Fruit fly (Drosophila melanogaster) whole organism, wandering third instar larva: ENCODE data around the gene CG4073.
A peak's percentile ranks its signal among the peaks of the same experiment; 100 is the strongest.

Source experiments
- Abd-B ChIP-seq: fragments of >200 bp; optimal IDR thresholded peaks from 2 replicates; lab custom pipeline; 2017; ENCODE audit warnings: missing biosample characterization, missing genetic modification characterization
- CG32264 ChIP-seq: fragments of 200-800 bp; sonication (Bioruptor generic); optimal IDR thresholded peaks from 2 replicates; lab custom pipeline; 2016; ENCODE audit warnings: missing biosample characterization, missing genetic modification characterization
- CG9705 ChIP-seq: fragments of 200-800 bp; sonication (Bioruptor generic); optimal IDR thresholded peaks from 2 replicates; lab custom pipeline; 2018; ENCODE audit warnings: missing biosample characterization, mild to moderate bottlenecking, missing genetic modification characterization
- CrebA ChIP-seq: fragments of 200-800 bp; sonication (Bioruptor generic); optimal IDR thresholded peaks from 2 replicates; lab custom pipeline; 2016; ENCODE audit warnings: missing biosample characterization, mild to moderate bottlenecking, missing genetic modification characterization, borderline replicate concordance
- Dfd ChIP-seq: fragments of >200 bp; optimal IDR thresholded peaks from 2 replicates; lab custom pipeline; 2017; ENCODE audit warnings: missing biosample characterization, missing genetic modification characterization
- Dif ChIP-seq: fragments of 200-275, 200-300 bp; sonication (Bioruptor generic); optimal IDR thresholded peaks from 2 replicates; lab custom pipeline; 2018; ENCODE audit warnings: missing biosample characterization, missing genetic modification characterization; ENCODE audit not compliant: partially characterized antibody
- GATAd ChIP-seq: sonication (Bioruptor generic); optimal IDR thresholded peaks from 2 replicates; lab custom pipeline; 2016; ENCODE audit warnings: missing biosample characterization, missing genetic modification characterization
- HLH106 ChIP-seq: fragments of 200-800 bp; optimal IDR thresholded peaks from 3 replicates; lab custom pipeline; 2019; ENCODE audit warnings: missing biosample characterization, mild to moderate bottlenecking, missing genetic modification characterization, moderate library complexity
- Hnf4 ChIP-seq: fragments of 200-800 bp; sonication (Bioruptor generic); optimal IDR thresholded peaks from 2 replicates; lab custom pipeline; 2016; ENCODE audit warnings: missing biosample characterization, mild to moderate bottlenecking, missing genetic modification characterization
- Hr78 ChIP-seq: fragments of >200 bp; optimal IDR thresholded peaks from 2 replicates; lab custom pipeline; 2017; ENCODE audit warnings: missing biosample characterization, missing genetic modification characterization
- Hr83 ChIP-seq: fragments of 200-300 bp; sonication (Bioruptor generic); optimal IDR thresholded peaks from 2 replicates; lab custom pipeline; 2016; ENCODE audit warnings: missing biosample characterization, mild to moderate bottlenecking, missing genetic modification characterization, moderate library complexity; ENCODE audit not compliant: poor library complexity, severe bottlenecking
- Jra ChIP-seq: sonication (Bioruptor generic); optimal IDR thresholded peaks from 2 replicates; lab custom pipeline; 2016; ENCODE audit warnings: missing biosample characterization, missing genetic modification characterization
- Mio ChIP-seq: sonication (Bioruptor generic); optimal IDR thresholded peaks from 2 replicates; lab custom pipeline; 2016; ENCODE audit warnings: missing biosample characterization, missing genetic modification characterization
- Myc ChIP-seq: fragments of >200 bp; optimal IDR thresholded peaks from 2 replicates; lab custom pipeline; 2017
- N ChIP-seq: fragments of >200 bp; optimal IDR thresholded peaks from 2 replicates; lab custom pipeline; 2018; ENCODE audit warnings: missing biosample characterization, missing external identifiers, missing genetic modification characterization
- OdsH ChIP-seq: fragments of 200-800 bp; sonication (Bioruptor generic); optimal IDR thresholded peaks from 2 replicates; lab custom pipeline; 2016; ENCODE audit warnings: missing biosample characterization, mild to moderate bottlenecking, missing genetic modification characterization
- Rel ChIP-seq, 2 experiments: fragments of 200-800 bp; sonication (Bioruptor generic) in 1 of 2; optimal IDR thresholded peaks; 2 replicates in 1 of 2; 3 replicates in 1 of 2; lab custom pipeline; 2016 to 2019; ENCODE audit warnings: mild to moderate bottlenecking in 2 of 2, missing biosample characterization in 2 of 2, missing genetic modification characterization in 2 of 2, moderate library complexity in 1 of 2
- Sp1 ChIP-seq: fragments of 200-800 bp; sonication (Bioruptor generic); optimal IDR thresholded peaks from 3 replicates; lab custom pipeline; 2019; ENCODE audit warnings: missing biosample characterization, mild to moderate bottlenecking, missing genetic modification characterization, moderate library complexity
- Vsx2 ChIP-seq: fragments of 200-300, 225-300 bp; sonication (Bioruptor generic); optimal IDR thresholded peaks from 2 replicates; lab custom pipeline; 2018; ENCODE audit warnings: missing biosample characterization, missing genetic modification characterization; ENCODE audit not compliant: partially characterized antibody
- br ChIP-seq: fragments of 200-800 bp; sonication (Bioruptor generic); optimal IDR thresholded peaks from 2 replicates; lab custom pipeline; 2016; ENCODE audit warnings: missing biosample characterization, missing genetic modification characterization
- brk ChIP-seq: fragments of 200-800 bp; sonication (Bioruptor generic); optimal IDR thresholded peaks from 2 replicates; lab custom pipeline; 2016; ENCODE audit warnings: missing biosample characterization, mild to moderate bottlenecking, missing genetic modification characterization
- dl ChIP-seq, 2 experiments: fragments of 175-275, 200-275 bp in 1 of 2; fragments of 200-275 bp in 1 of 2; sonication (Bioruptor generic); optimal IDR thresholded peaks; lab custom pipeline; 2018; ENCODE audit warnings: mild to moderate bottlenecking in 2 of 2, missing biosample characterization in 2 of 2, missing genetic modification characterization in 2 of 2, moderate library complexity in 2 of 2; ENCODE audit not compliant: partially characterized antibody in 2 of 2, insufficient read depth in 1 of 2
- dmrt93B ChIP-seq: fragments of 200-800 bp; sonication (Bioruptor generic); optimal IDR thresholded peaks from 2 replicates; lab custom pipeline; 2018; ENCODE audit warnings: missing biosample characterization, mild to moderate bottlenecking, missing genetic modification characterization
- dsf ChIP-seq: sonication (Bioruptor generic); optimal IDR thresholded peaks from 2 replicates; lab custom pipeline; 2016; ENCODE audit warnings: missing biosample characterization, missing genetic modification characterization, borderline replicate concordance
- ey ChIP-seq: fragments of 200-800 bp; sonication (Bioruptor generic); optimal IDR thresholded peaks from 2 replicates; lab custom pipeline; 2016; ENCODE audit warnings: missing biosample characterization, missing genetic modification characterization
- foxo ChIP-seq, 2 experiments: fragments of 200-800 bp; sonication (Bioruptor generic); optimal IDR thresholded peaks; 2 replicates in 1 of 2; 3 replicates in 1 of 2; lab custom pipeline; 2016 to 2017; ENCODE audit warnings: missing biosample characterization in 2 of 2, missing genetic modification characterization in 2 of 2
- fru ChIP-seq: fragments of 200-800 bp; sonication (Bioruptor generic); optimal IDR thresholded peaks from 3 replicates; lab custom pipeline; 2016; ENCODE audit warnings: missing biosample characterization, mild to moderate bottlenecking, missing genetic modification characterization
- h ChIP-seq: fragments of 200-800 bp; sonication (Bioruptor generic); optimal IDR thresholded peaks from 3 replicates; lab custom pipeline; 2016; ENCODE audit warnings: missing biosample characterization, mild to moderate bottlenecking, missing genetic modification characterization
- jim ChIP-seq: fragments of 175-275, 200-325 bp; sonication (Bioruptor generic); optimal IDR thresholded peaks from 2 replicates; lab custom pipeline; 2016; ENCODE audit warnings: missing biosample characterization, mild to moderate bottlenecking, missing genetic modification characterization
- lola ChIP-seq: fragments of >200 bp; optimal IDR thresholded peaks from 2 replicates; lab custom pipeline; 2017; ENCODE audit warnings: missing biosample characterization, missing genetic modification characterization
- pan ChIP-seq: fragments of >200 bp; optimal IDR thresholded peaks from 2 replicates; lab custom pipeline; 2017
- psq ChIP-seq: fragments of 200-800 bp; sonication (Bioruptor generic); optimal IDR thresholded peaks from 3 replicates; lab custom pipeline; 2017; ENCODE audit warnings: missing biosample characterization, mild to moderate bottlenecking, missing genetic modification characterization, moderate library complexity
- rgr ChIP-seq: fragments of 200-800 bp; sonication (Bioruptor generic); optimal IDR thresholded peaks from 3 replicates; lab custom pipeline; 2016; ENCODE audit warnings: missing biosample characterization, mild to moderate bottlenecking, missing genetic modification characterization
- sage ChIP-seq: fragments of 200-800 bp; sonication (Bioruptor generic); optimal IDR thresholded peaks from 2 replicates; lab custom pipeline; 2016; ENCODE audit warnings: missing biosample characterization, mild to moderate bottlenecking, missing genetic modification characterization
- sv ChIP-seq: fragments of 200-800 bp; sonication (Bioruptor generic); optimal IDR thresholded peaks from 3 replicates; lab custom pipeline; 2016; ENCODE audit warnings: missing biosample characterization, missing genetic modification characterization
- tai ChIP-seq: sonication (Bioruptor generic); optimal IDR thresholded peaks from 2 replicates; lab custom pipeline; 2016; ENCODE audit warnings: missing biosample characterization, missing genetic modification characterization
- usp ChIP-seq: fragments of >200 bp; optimal IDR thresholded peaks from 2 replicates; lab custom pipeline; 2017; ENCODE audit warnings: missing biosample characterization, missing genetic modification characterization
- woc ChIP-seq: sonication (Bioruptor generic); optimal IDR thresholded peaks from 2 replicates; lab custom pipeline; 2016; ENCODE audit warnings: missing biosample characterization, mild to moderate bottlenecking, missing genetic modification characterization

The CG4073 gene

dm6 chr3R:10755534-10755933, 40.9 kb downstream of the CG4073 start, which contains the start of gene CG14691:
TSS of gene CG14691 (minus strand) at chr3R:10755634.
- TF ChIP-seq usp (GFP tag; lab: Kevin White, UChicago): no peak
- TF ChIP-seq Sp1 (GFP tag; lab: Kevin White, UChicago): no peak
- TF ChIP-seq Hr83 (GFP tag; lab: Kevin White, UChicago): no peak
- TF ChIP-seq Myc (lab: Kevin White, UChicago): no peak
- no peak for TF ChIP-seq Abd-B
- TF ChIP-seq pan (lab: Kevin White, UChicago): no peak
- TF ChIP-seq N: no peak
- TF ChIP-seq OdsH (GFP tag; lab: Kevin White, UChicago): no peak
- no peak for TF ChIP-seq Jra (GFP tag; lab: Kevin White, UChicago)
- no peak for TF ChIP-seq Vsx2 (GFP tag; lab: Kevin White, UChicago)
- TF ChIP-seq rgr (GFP tag; lab: Kevin White, UChicago): no peak
- no peak for TF ChIP-seq HLH106 (tag; lab: Kevin White, UChicago)

- TF ChIP-seq GATAd (GFP tag; lab: Kevin White, UChicago): no peak
- no peak for TF ChIP-seq Abd-B
- no peak for TF ChIP-seq sage (GFP tag; lab: Kevin White, UChicago)
- TF ChIP-seq Dfd (GFP tag; lab: Kevin White, UChicago): no peak
- TF ChIP-seq h (GFP tag; lab: Kevin White, UChicago): no peak
- TF ChIP-seq woc (GFP tag; lab: Kevin White, UChicago): no peak
- no peak for TF ChIP-seq HLH106 (tag; lab: Kevin White, UChicago)
- TF ChIP-seq N: no peak
- no peak for TF ChIP-seq br (GFP tag; lab: Kevin White, UChicago)
- no peak for TF ChIP-seq dmrt93B (GFP tag; lab: Kevin White, UChicago)
- no peak for TF ChIP-seq usp (GFP tag; lab: Kevin White, UChicago)
- no peak for TF ChIP-seq brk (GFP tag; lab: Kevin White, UChicago)
- no peak for TF ChIP-seq Myc (lab: Kevin White, UChicago)
- TF ChIP-seq sv (GFP tag; lab: Kevin White, UChicago): no peak
- TF ChIP-seq Mio (GFP tag; lab: Kevin White, UChicago): no peak
- TF ChIP-seq OdsH (GFP tag; lab: Kevin White, UChicago): no peak
Observed at dm6 chr3R:10759348-10759847, 44.8 kb downstream of the CG4073 start, which contains the start of gene CG31272. TSS of gene CG31272 (minus strand) at chr3R:10759398.

- TF ChIP-seq GATAd (GFP tag; lab: Kevin White, UChicago): peak; percentile 4
- TF ChIP-seq h (GFP tag; lab: Kevin White, UChicago): peak; percentile 82
- peak; percentile 57 for TF ChIP-seq dmrt93B (GFP tag; lab: Kevin White, UChicago)
- TF ChIP-seq Hnf4: peak; percentile 86
- TF ChIP-seq Rel (GFP tag; optimal IDR thresholded peaks at IDR 0.05; lab: Kevin White, UChicago): no peak
- TF ChIP-seq Rel (tag; optimal IDR thresholded peaks at IDR 0.05; lab: Kevin White, UChicago): peak; percentile 47
- peak; percentile 75 for TF ChIP-seq ey (GFP tag; lab: Kevin White, UChicago)
- TF ChIP-seq foxo (GFP tag; optimal IDR thresholded peaks at IDR 0.05; lab: Kevin White, UChicago): peak in 1 of 2 experiments; percentile 84
- no peak for TF ChIP-seq pan (lab: Kevin White, UChicago)
- peak; percentile 74 for TF ChIP-seq sage (GFP tag; lab: Kevin White, UChicago)
- TF ChIP-seq jim (GFP tag; lab: Kevin White, UChicago): no peak
- no peak for TF ChIP-seq lola
- TF ChIP-seq Hr83 (GFP tag; lab: Kevin White, UChicago): peak; percentile 55
- peak; percentile 90 for TF ChIP-seq sv (GFP tag; lab: Kevin White, UChicago)
- TF ChIP-seq N: no peak
- peak; percentile 98 for TF ChIP-seq psq (GFP tag; lab: Kevin White, UChicago)
- peak; percentile 89 for TF ChIP-seq brk (GFP tag; lab: Kevin White, UChicago)
- TF ChIP-seq usp (GFP tag; lab: Kevin White, UChicago): no peak
- TF ChIP-seq Sp1 (GFP tag; lab: Kevin White, UChicago): no peak
- TF ChIP-seq CG32264 (GFP tag; lab: Kevin White, UChicago): peak; percentile 43
- no peak for TF ChIP-seq dl (GFP tag; optimal IDR thresholded peaks at IDR 0.05; lab: Kevin White, UChicago; ENCODE audit: insufficient read depth in 1 of 2, partially characterized antibody in 2 of 2)
- peak; percentile 52 for TF ChIP-seq CG9705 (GFP tag; lab: Kevin White, UChicago)
- peak; percentile 73 for TF ChIP-seq fru (GFP tag; lab: Kevin White, UChicago)
- TF ChIP-seq rgr (GFP tag; lab: Kevin White, UChicago): peak; percentile 77
- peak; percentile 81 for TF ChIP-seq HLH106 (tag; lab: Kevin White, UChicago)
- peak; percentile 4 for TF ChIP-seq Myc (lab: Kevin White, UChicago)
- no peak for TF ChIP-seq Hr78 (GFP tag; lab: Kevin White, UChicago)
- no peak for TF ChIP-seq CrebA
- peak; percentile 68 for TF ChIP-seq OdsH (GFP tag; lab: Kevin White, UChicago)
- TF ChIP-seq br (GFP tag; lab: Kevin White, UChicago): peak; percentile 63
- TF ChIP-seq woc (GFP tag; lab: Kevin White, UChicago): peak; percentile 91
- TF ChIP-seq Dfd (GFP tag; lab: Kevin White, UChicago): no peak
- TF ChIP-seq Mio (GFP tag; lab: Kevin White, UChicago): no peak
- TF ChIP-seq Abd-B: no peak
- TF ChIP-seq tai (GFP tag; lab: Kevin White, UChicago): peak; percentile 90
- TF ChIP-seq Vsx2 (GFP tag; lab: Kevin White, UChicago): no peak
- peak; percentile 88 for TF ChIP-seq Jra (GFP tag; lab: Kevin White, UChicago)
- TF ChIP-seq Dif (GFP tag; lab: Kevin White, UChicago): no peak
- peak; percentile 68 for TF ChIP-seq dsf (GFP tag; lab: Kevin White, UChicago)
Observed at dm6 chr3R:10760966-10761855, 46.6 kb downstream of the CG4073 start, which contains the start of the genes MED7 and Cap-H2. TSS of gene MED7 (minus strand) at chr3R:10761032. TSS of gene Cap-H2 (plus strand) at chr3R:10761310.
